Worm (Caenorhabditis elegans): ENCODE data around the gene ugt-54.

DNA sequence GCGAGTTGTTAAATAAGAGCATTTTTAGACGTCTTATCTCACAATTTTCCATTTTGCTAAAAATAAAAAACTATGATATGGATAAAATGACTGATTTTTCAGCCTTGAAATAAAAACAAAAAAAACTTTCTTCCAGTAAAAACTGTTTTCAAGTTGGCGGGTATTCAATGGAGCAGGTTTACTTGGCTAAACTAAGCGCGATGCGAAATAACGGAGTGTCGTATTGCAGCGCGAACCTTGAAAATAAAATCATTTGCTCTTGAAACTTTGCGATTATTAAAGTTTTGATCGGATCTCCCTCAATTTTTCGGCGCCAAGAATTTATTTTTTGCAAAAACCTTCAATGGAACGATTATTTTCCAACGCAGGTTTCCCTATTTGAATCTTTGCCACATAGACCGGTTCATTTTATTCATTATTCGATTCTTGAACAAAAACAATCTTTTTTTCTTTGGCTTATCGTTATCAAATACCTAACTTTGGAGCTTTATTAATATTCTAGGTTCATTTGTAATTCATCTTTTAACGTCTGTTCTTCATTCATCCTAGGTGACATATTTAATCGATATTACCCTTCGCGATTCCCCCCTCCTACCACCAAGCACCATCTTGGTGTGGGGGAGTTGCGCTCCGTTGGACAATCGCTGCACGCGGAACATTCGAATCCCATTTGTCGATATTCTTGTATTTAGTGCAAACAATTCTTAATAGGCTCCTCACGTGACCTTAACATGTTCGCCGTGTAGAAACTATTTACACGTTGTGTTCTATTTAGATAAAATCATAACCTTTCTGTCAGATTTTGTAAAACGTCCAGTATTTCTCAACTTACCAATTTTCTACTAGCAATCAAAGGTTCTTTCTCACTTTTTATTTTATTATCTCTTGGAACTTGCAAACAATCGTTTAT is 26.7 kb upstream of the ugt-54 start, which contains the start of the genes orc-5 and cyb-1:
- TF ChIP-seq him-1 (tag; optimal IDR thresholded peaks at IDR 0.05): no peak
- peak; percentile 22 for TF ChIP-seq W03F9.2 (tag; optimal IDR thresholded peaks at IDR 0.05)
- no peak for TF ChIP-seq dao-5 (tag; optimal IDR thresholded peaks at IDR 0.05)

Measured in whole organism, L4/young adult.